Fruit fly (Drosophila melanogaster) whole organism, embryonic: Measurements from ENCODE around the gene Psf2.

Source experiments
- Atf6 ChIP-seq: fragments of 200-800 bp; sonication (Bioruptor generic); IDR thresholded peaks from 2 replicates; pipeline ENCODE4 v1.3.6; 2022; ENCODE audit warnings: missing biosample characterization, missing genetic modification characterization
- Bgb ChIP-seq: fragments of 200-800 bp; sonication (Bioruptor generic); IDR thresholded peaks from 2 replicates; pipeline ENCODE4 v1.3.6; 2022; ENCODE audit warnings: missing biosample characterization, missing genetic modification characterization; ENCODE audit not compliant: partially characterized antibody
- CG10209 ChIP-seq: fragments of 200-800 bp; sonication (Bioruptor generic); optimal IDR thresholded peaks from 3 replicates; lab custom pipeline; 2017; ENCODE audit warnings: missing biosample characterization, mild to moderate bottlenecking, missing genetic modification characterization, missing genetic modification reagents
- CG10321 ChIP-seq: fragments of 200-800 bp; sonication (Bioruptor generic); IDR thresholded peaks from 2 replicates; pipeline ENCODE4 v1.3.6; 2022; ENCODE audit warnings: missing biosample characterization, missing genetic modification characterization
- CG10543 ChIP-seq: fragments of 200-800 bp; sonication (Bioruptor generic); optimal IDR thresholded peaks from 3 replicates; lab custom pipeline; 2017; ENCODE audit warnings: missing biosample characterization, mild to moderate bottlenecking, missing genetic modification characterization, moderate library complexity
- CG12769 ChIP-seq: fragments of 200-800 bp; sonication (Bioruptor generic); optimal IDR thresholded peaks from 2 replicates; lab custom pipeline; 2019; ENCODE audit warnings: missing biosample characterization, mild to moderate bottlenecking, missing genetic modification characterization, moderate library complexity
- CG13287 ChIP-seq: fragments of 200-800 bp; sonication (Bioruptor generic); IDR thresholded peaks from 2 replicates; pipeline ENCODE4 v1.3.6; 2022; ENCODE audit warnings: missing biosample characterization, missing genetic modification characterization; ENCODE audit not compliant: partially characterized antibody
- CG1832 ChIP-seq: fragments of 200-800 bp; sonication (Bioruptor generic); optimal IDR thresholded peaks from 2 replicates; lab custom pipeline; 2017; ENCODE audit warnings: missing biosample characterization, mild to moderate bottlenecking, missing genetic modification characterization, inconsistent platforms
- CG2129 ChIP-seq: fragments of 200-800 bp; sonication (Bioruptor generic); IDR thresholded peaks from 2 replicates; pipeline ENCODE4 v1.3.6; 2022; ENCODE audit warnings: missing biosample characterization, missing genetic modification characterization; ENCODE audit not compliant: partially characterized antibody
- CG32532 ChIP-seq: fragments of 200-800 bp; sonication (Bioruptor generic); IDR thresholded peaks from 2 replicates; pipeline ENCODE4 v1.3.6; 2022; ENCODE audit warnings: missing biosample characterization, missing genetic modification characterization
- CG34376 ChIP-seq: fragments of 200-800 bp; sonication (Bioruptor generic); optimal IDR thresholded peaks from 2 replicates; lab custom pipeline; 2018; ENCODE audit warnings: missing biosample characterization, mild to moderate bottlenecking, missing genetic modification characterization
- CG4328 ChIP-seq: fragments of 200-800 bp; sonication (Bioruptor generic); optimal IDR thresholded peaks from 3 replicates; lab custom pipeline; 2017; ENCODE audit warnings: missing biosample characterization, missing genetic modification reagents, missing genetic modification characterization
- CG4820 ChIP-seq: fragments of 200-800 bp; sonication (Bioruptor generic); optimal IDR thresholded peaks from 3 replicates; lab custom pipeline; 2016; ENCODE audit warnings: missing biosample characterization, missing genetic modification characterization
- CG6854 ChIP-seq: fragments of 200-800 bp; sonication (Bioruptor generic); optimal IDR thresholded peaks from 3 replicates; lab custom pipeline; 2017; ENCODE audit warnings: missing biosample characterization, mild to moderate bottlenecking, missing genetic modification characterization
- CG7745 ChIP-seq: fragments of 200-800 bp; sonication (Bioruptor generic); optimal IDR thresholded peaks from 2 replicates; lab custom pipeline; 2018; ENCODE audit warnings: missing biosample characterization, mild to moderate bottlenecking, missing genetic modification characterization, moderate library complexity
- CG9215 ChIP-seq: fragments of 200-800 bp; sonication (Bioruptor generic); IDR thresholded peaks from 2 replicates; pipeline ENCODE4 v1.3.6; 2022; ENCODE audit warnings: missing biosample characterization, missing genetic modification characterization
- D19A ChIP-seq: fragments of 200-800 bp; optimal IDR thresholded peaks from 3 replicates; lab custom pipeline; 2019; ENCODE audit warnings: missing biosample characterization, mild to moderate bottlenecking, missing genetic modification characterization, moderate library complexity
- Dll ChIP-seq: fragments of 200-800 bp; sonication (Bioruptor generic); IDR thresholded peaks from 4 replicates; pipeline ENCODE4 v1.3.6; 2022; ENCODE audit warnings: missing biosample characterization, missing genetic modification characterization; ENCODE audit not compliant: partially characterized antibody
- Fer1 ChIP-seq: fragments of 200-800 bp; sonication (Bioruptor generic); optimal IDR thresholded peaks from 2 replicates; lab custom pipeline; 2017; ENCODE audit warnings: missing biosample characterization, mild to moderate bottlenecking, missing genetic modification characterization
- HHEX ChIP-seq: fragments of 200-800 bp; sonication (Bioruptor generic); optimal IDR thresholded peaks from 3 replicates; lab custom pipeline; 2017; ENCODE audit warnings: missing biosample characterization, mild to moderate bottlenecking, missing genetic modification characterization, missing genetic modification reagents
- MBD-R2 ChIP-seq: fragments of 200-800 bp; sonication (Bioruptor generic); IDR thresholded peaks from 2 replicates; pipeline ENCODE4 v1.3.6; 2022; ENCODE audit warnings: missing biosample characterization, missing genetic modification characterization
- NFAT ChIP-seq: fragments of 200-800 bp; sonication (Bioruptor generic); IDR thresholded peaks from 2 replicates; pipeline ENCODE4 v1.3.6; 2022; ENCODE audit warnings: missing biosample characterization, missing genetic modification characterization
- Oli ChIP-seq: fragments of 200-800 bp; sonication (Bioruptor generic); optimal IDR thresholded peaks from 2 replicates; lab custom pipeline; 2018; ENCODE audit warnings: missing biosample characterization, mild to moderate bottlenecking, missing genetic modification characterization, moderate library complexity
- Pdp1 ChIP-seq, 2 experiments: fragments of 200-800 bp; sonication (Bioruptor generic); optimal IDR thresholded peaks; 3 replicates each; lab custom pipeline; 2016; ENCODE audit warnings: missing biosample characterization in 2 of 2, missing genetic modification characterization in 2 of 2, mild to moderate bottlenecking in 1 of 2, moderate library complexity in 1 of 2
- Scr ChIP-seq: fragments of 200-800 bp; sonication (Bioruptor generic); IDR thresholded peaks from 2 replicates; pipeline ENCODE4 v1.3.6; 2022; ENCODE audit warnings: missing biosample characterization, missing genetic modification characterization; ENCODE audit not compliant: partially characterized antibody
- Trl ChIP-seq, 3 experiments: fragments of >200 bp in 2 of 3; fragments of 200-800 bp in 1 of 3; sonication (Bioruptor generic) in 1 of 3; optimal IDR thresholded peaks; 2 replicates in 1 of 3; 3 replicates in 2 of 3; lab custom pipeline; 2016 to 2017; ENCODE audit warnings: missing biosample characterization in 1 of 3, missing genetic modification characterization in 1 of 3
- bbx ChIP-seq: fragments of 200-800 bp; sonication (Bioruptor generic); IDR thresholded peaks from 2 replicates; pipeline ENCODE4 v1.3.6; 2022; ENCODE audit warnings: missing biosample characterization, missing genetic modification characterization; ENCODE audit not compliant: partially characterized antibody
- chn ChIP-seq: fragments of 200-800 bp; sonication (Bioruptor generic); optimal IDR thresholded peaks from 2 replicates; lab custom pipeline; 2016; ENCODE audit warnings: missing biosample characterization, missing genetic modification characterization
- dmrt11E ChIP-seq: fragments of 200-800 bp; sonication (Bioruptor generic); optimal IDR thresholded peaks from 3 replicates; lab custom pipeline; 2018; ENCODE audit warnings: missing biosample characterization, mild to moderate bottlenecking, missing genetic modification characterization, moderate library complexity
- gcm ChIP-seq: fragments of 200-800 bp; sonication (Bioruptor generic); optimal IDR thresholded peaks from 2 replicates; lab custom pipeline; 2019; ENCODE audit warnings: missing biosample characterization, mild to moderate bottlenecking, missing genetic modification characterization, moderate library complexity
- hbn ChIP-seq: fragments of 200-800 bp; sonication (Bioruptor generic); IDR thresholded peaks from 2 replicates; pipeline ENCODE4 v1.3.6; 2022; ENCODE audit warnings: missing biosample characterization, missing genetic modification characterization; ENCODE audit not compliant: partially characterized antibody
- kni ChIP-seq: fragments of 200-800 bp; sonication (Bioruptor generic); optimal IDR thresholded peaks from 3 replicates; lab custom pipeline; 2017; ENCODE audit warnings: mild to moderate bottlenecking, missing biosample characterization, missing genetic modification reagents, missing genetic modification characterization
- knrl ChIP-seq: fragments of 200-800 bp; sonication (Bioruptor generic); IDR thresholded peaks from 3 replicates; pipeline ENCODE4 v1.3.6; 2022; ENCODE audit warnings: missing biosample characterization, missing genetic modification characterization; ENCODE audit not compliant: partially characterized antibody
- mirr ChIP-seq: fragments of 200-800 bp; sonication (Bioruptor generic); optimal IDR thresholded peaks from 3 replicates; lab custom pipeline; 2018; ENCODE audit warnings: missing biosample characterization, mild to moderate bottlenecking, missing genetic modification characterization
- mld ChIP-seq: fragments of 200-800 bp; sonication (Bioruptor generic); IDR thresholded peaks from 3 replicates; pipeline ENCODE4 v1.3.6; 2022; ENCODE audit warnings: missing biosample characterization, missing genetic modification characterization; ENCODE audit not compliant: partially characterized antibody
- pros ChIP-seq: fragments of 200-800 bp; sonication (Bioruptor generic); optimal IDR thresholded peaks from 3 replicates; lab custom pipeline; 2019; ENCODE audit warnings: missing biosample characterization, mild to moderate bottlenecking, missing genetic modification characterization, moderate library complexity
- rib ChIP-seq: fragments of 200-800 bp; sonication (Bioruptor generic); IDR thresholded peaks from 2 replicates; pipeline ENCODE4 v1.3.6; 2022; ENCODE audit warnings: missing biosample characterization, missing genetic modification characterization
- sd ChIP-seq: fragments of 200-800 bp; sonication (Bioruptor generic); optimal IDR thresholded peaks from 3 replicates; lab custom pipeline; 2018; ENCODE audit warnings: missing biosample characterization, mild to moderate bottlenecking, missing genetic modification characterization, moderate library complexity
- sqz ChIP-seq: fragments of 200-800 bp; sonication (Bioruptor generic); optimal IDR thresholded peaks from 3 replicates; lab custom pipeline; 2018; ENCODE audit warnings: missing biosample characterization, mild to moderate bottlenecking, missing genetic modification characterization
- tio ChIP-seq: fragments of 200-800 bp; sonication (Bioruptor generic); optimal IDR thresholded peaks from 2 replicates; lab custom pipeline; 2017; ENCODE audit warnings: missing biosample characterization, missing genetic modification characterization, inconsistent platforms
- toy ChIP-seq: fragments of 200-800 bp; sonication (Bioruptor generic); IDR thresholded peaks from 2 replicates; pipeline ENCODE4 v1.3.6; 2022; ENCODE audit warnings: missing biosample characterization, missing genetic modification characterization
- unpg ChIP-seq: fragments of 200-800 bp; sonication (Bioruptor generic); optimal IDR thresholded peaks from 3 replicates; lab custom pipeline; 2018; ENCODE audit warnings: missing biosample characterization, mild to moderate bottlenecking, missing genetic modification characterization, moderate library complexity
- zen2 ChIP-seq: fragments of 200-800 bp; sonication (Bioruptor generic); IDR thresholded peaks from 3 replicates; pipeline ENCODE4 v1.3.6; 2022; ENCODE audit warnings: missing biosample characterization, missing genetic modification characterization; ENCODE audit not compliant: partially characterized antibody

Gene Psf2

DNA sequence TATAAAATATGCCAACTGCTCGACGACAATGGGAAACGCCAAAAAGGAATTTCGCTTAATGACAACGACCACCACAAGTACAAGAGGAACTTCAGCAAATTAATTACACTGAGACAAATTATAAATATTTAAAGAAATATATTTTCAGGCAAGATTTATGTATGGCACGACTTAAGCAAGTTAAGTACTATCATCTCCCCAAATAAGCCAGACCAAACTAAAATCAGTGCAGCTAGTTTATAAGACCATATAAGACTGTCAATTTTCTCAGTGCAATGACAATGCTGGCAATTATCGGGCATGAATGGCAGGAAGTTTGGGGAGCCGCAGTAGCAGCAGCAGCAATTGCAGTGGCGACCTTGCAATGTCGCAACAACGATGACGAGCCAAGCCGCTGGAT lies 38.6 kb downstream of the Psf2 start (continued):
- TF ChIP-seq tio (GFP tag; lab: Kevin White, UChicago) = no peak
- peak; percentile 10 for TF ChIP-seq unpg (GFP tag; lab: Kevin White, UChicago)
- TF ChIP-seq dmrt11E (tag; lab: Kevin White, UChicago) = peak; percentile 62
- TF ChIP-seq CG4820 (GFP tag; lab: Kevin White, UChicago) = peak; percentile 4

DNA sequence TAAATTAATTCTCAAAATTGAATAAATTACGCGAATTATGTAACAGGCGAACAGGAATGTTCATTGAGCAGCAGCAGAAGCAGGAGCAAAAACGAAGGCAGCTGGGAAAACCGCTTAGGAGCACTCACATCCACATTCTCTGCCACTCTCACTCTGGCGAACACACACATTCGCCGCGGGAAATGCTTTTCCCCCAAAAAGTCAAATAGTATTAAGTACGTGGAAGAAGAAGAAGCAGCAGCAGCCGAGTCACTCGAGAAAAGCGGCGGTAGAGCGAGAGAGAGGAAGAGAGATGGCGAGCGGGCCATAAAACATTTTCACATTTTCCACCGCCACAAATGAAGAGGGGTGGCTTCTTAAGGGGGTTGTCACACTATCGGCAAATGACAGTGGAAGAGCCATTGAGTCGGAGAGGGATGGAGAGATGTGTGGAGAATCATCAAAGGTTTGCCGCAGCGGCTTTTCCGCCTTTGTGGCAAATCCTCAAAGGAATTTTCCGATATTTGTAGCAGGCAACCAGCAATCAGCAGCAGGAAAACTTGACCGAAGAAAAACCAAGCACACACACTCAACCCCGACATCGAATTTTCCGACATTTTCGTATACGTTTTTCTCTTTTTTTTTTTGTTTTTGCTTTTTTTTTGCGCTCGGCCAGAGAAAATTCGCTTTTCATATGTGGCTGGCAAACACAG lies 40.4 kb downstream of the Psf2 start:
- TF ChIP-seq CG13287 (GFP tag; lab: Robert Waterston, UW) = peak; percentile 45
- no peak for TF ChIP-seq toy (GFP tag; lab: Robert Waterston, UW)
- TF ChIP-seq MBD-R2 (GFP tag; lab: Robert Waterston, UW) = peak; percentile 21
- peak; percentile 13; the same call in 1 of the 3 replicates for TF ChIP-seq zen2 (GFP tag; lab: Robert Waterston, UW)
- TF ChIP-seq Trl (optimal IDR thresholded peaks at IDR 0.05; lab: Kevin White, UChicago) = peak; percentile 45 to 63
- peak; percentile 13 for TF ChIP-seq Trl (GFP tag; optimal IDR thresholded peaks at IDR 0.05; lab: Kevin White, UChicago)
- TF ChIP-seq Pdp1 (GFP tag; optimal IDR thresholded peaks at IDR 0.05; lab: Kevin White, UChicago) = peak in 1 of 2 experiments; percentile 84
- peak; percentile 98 for TF ChIP-seq CG7745
- TF ChIP-seq NFAT (GFP tag; lab: Robert Waterston, UW) = peak; percentile 47; the same call in 1 of the 2 replicates
- no peak for TF ChIP-seq HHEX (GFP tag; lab: Kevin White, UChicago)
- peak; percentile 88 for TF ChIP-seq CG12769 (tag; lab: Kevin White, UChicago)
- TF ChIP-seq sqz (GFP tag; lab: Kevin White, UChicago) = peak; percentile 53
- TF ChIP-seq Atf6 = 0 out of 2 replicates have a peak, but pooled peaks have one; percentile 12
- TF ChIP-seq Oli (tag; lab: Kevin White, UChicago) = no peak
- 0 out of 3 replicates have a peak, but pooled peaks have one; percentile 39 for TF ChIP-seq mld (GFP tag; lab: Robert Waterston, UW)
- 0 out of 4 replicates have a peak, but pooled peaks have one; percentile 50 for TF ChIP-seq Dll (GFP tag; lab: Robert Waterston, UW)
- TF ChIP-seq sd (tag; lab: Kevin White, UChicago) = peak; percentile 90
- TF ChIP-seq Scr (GFP tag; lab: Robert Waterston, UW) = 0 out of 2 replicates have a peak, but pooled peaks have one; percentile 9
- TF ChIP-seq CG9215 (GFP tag; lab: Robert Waterston, UW) = no peak
- no peak for TF ChIP-seq CG6854
- peak; percentile 76 for TF ChIP-seq CG10543 (GFP tag; lab: Kevin White, UChicago)
- TF ChIP-seq chn = peak; percentile 33
- peak; percentile 18 for TF ChIP-seq D19A (tag; lab: Kevin White, UChicago)
- peak; percentile 32; the same call in 1 of the 2 replicates for TF ChIP-seq CG10321 (GFP tag; lab: Robert Waterston, UW)
- TF ChIP-seq Fer1 (GFP tag; lab: Kevin White, UChicago) = peak; percentile 17
- peak; percentile 28; the same call in 1 of the 2 replicates for TF ChIP-seq hbn
- no peak for TF ChIP-seq CG10209 (GFP tag; lab: Kevin White, UChicago)
- peak; percentile 35; the same call in 1 of the 2 replicates for TF ChIP-seq rib (GFP tag; lab: Robert Waterston, UW)
- peak; percentile 60 for TF ChIP-seq bbx (GFP tag; lab: Robert Waterston, UW)
- TF ChIP-seq mirr (GFP tag; lab: Kevin White, UChicago) = peak; percentile 17
- no peak for TF ChIP-seq CG4328 (GFP tag; lab: Kevin White, UChicago)
- peak; percentile 77 for TF ChIP-seq kni
- TF ChIP-seq CG1832 (GFP tag; lab: Kevin White, UChicago) = peak; percentile 80
- peak; percentile 16 for TF ChIP-seq CG34376
- peak; percentile 30; the same call in 1 of the 2 replicates for TF ChIP-seq Bgb (GFP tag; lab: Robert Waterston, UW)
- TF ChIP-seq knrl (GFP tag; lab: Robert Waterston, UW) = no peak; the same call in 2 of the 3 replicates
- peak; percentile 36; the same call in 1 of the 2 replicates for TF ChIP-seq CG32532 (GFP tag; lab: Robert Waterston, UW)
- peak; percentile 100 for TF ChIP-seq pros (GFP tag; lab: Kevin White, UChicago)
- TF ChIP-seq gcm (GFP tag; lab: Kevin White, UChicago) = peak; percentile 28
- 0 out of 2 replicates have a peak, but pooled peaks have one; percentile 4 for TF ChIP-seq CG2129 (GFP tag; lab: Robert Waterston, UW)
